Worm (Caenorhabditis elegans): ENCODE measurements around the gene enri-2.

The enri-2 gene

ce11 chrX:14561416-14561973 is 15.9 kb downstream of the enri-2 start:
- no peak for TF ChIP-seq ceh-43 (GFP tag; optimal IDR thresholded peaks at IDR 0.05)
- TF ChIP-seq ceh-39 (tag; optimal IDR thresholded peaks at IDR 0.05): no peak
- peak; percentile 11 for TF ChIP-seq unc-62 (GFP tag; optimal IDR thresholded peaks at IDR 0.05)
- TF ChIP-seq unc-39 (tag; optimal IDR thresholded peaks at IDR 0.05): no peak
- TF ChIP-seq drap-1 (GFP tag; optimal IDR thresholded peaks at IDR 0.05): peak; percentile 9
- TF ChIP-seq zip-8 (tag; optimal IDR thresholded peaks at IDR 0.05): no peak
- no peak for TF ChIP-seq flh-1 (GFP tag; optimal IDR thresholded peaks at IDR 0.05)
- TF ChIP-seq ces-1 (GFP tag; optimal IDR thresholded peaks at IDR 0.05): peak; percentile 64
- TF ChIP-seq lsy-2 (tag; optimal IDR thresholded peaks at IDR 0.05): peak; percentile 1
- TF ChIP-seq M03D4.4 (tag; optimal IDR thresholded peaks at IDR 0.05): peak; percentile 38
- no peak for TF ChIP-seq ham-2 (GFP tag; optimal IDR thresholded peaks at IDR 0.05)
- TF ChIP-seq unc-120 (tag; optimal IDR thresholded peaks at IDR 0.05; ENCODE audit: poor library complexity, severe bottlenecking): peak; percentile 59
- no peak for TF ChIP-seq lin-13 (tag; optimal IDR thresholded peaks at IDR 0.05)
- TF ChIP-seq nhr-237 (tag; optimal IDR thresholded peaks at IDR 0.05): peak; percentile 5
- peak; percentile 80 for TF ChIP-seq hlh-1 (tag; optimal IDR thresholded peaks at IDR 0.05)
- no peak for TF ChIP-seq nhr-76 (tag; optimal IDR thresholded peaks at IDR 0.05)
- TF ChIP-seq ztf-11 (tag; optimal IDR thresholded peaks at IDR 0.05): no peak
- no peak for TF ChIP-seq mab-5 (tag; optimal IDR thresholded peaks at IDR 0.05)
- no peak for TF ChIP-seq mep-1 (tag; optimal IDR thresholded peaks at IDR 0.05)
- no peak for TF ChIP-seq sem-2 (GFP tag; optimal IDR thresholded peaks at IDR 0.05)
- no peak for TF ChIP-seq elt-1 (tag; optimal IDR thresholded peaks at IDR 0.05; ENCODE audit: borderline replicate concordance, insufficient read depth)
- TF ChIP-seq lin-32 (GFP tag; optimal IDR thresholded peaks at IDR 0.05): no peak
- no peak for TF ChIP-seq ceh-83 (GFP tag; optimal IDR thresholded peaks at IDR 0.05)
- no peak for TF ChIP-seq bed-3 (GFP tag; optimal IDR thresholded peaks at IDR 0.05)

- TF ChIP-seq nhr-76 (tag; optimal IDR thresholded peaks at IDR 0.05): no peak
- TF ChIP-seq ceh-83 (GFP tag; optimal IDR thresholded peaks at IDR 0.05): no peak
- TF ChIP-seq cnd-1 (tag; optimal IDR thresholded peaks at IDR 0.05): no peak
- TF ChIP-seq nhr-2 (tag; optimal IDR thresholded peaks at IDR 0.05): no peak
- TF ChIP-seq bed-3 (GFP tag; optimal IDR thresholded peaks at IDR 0.05): no peak
- TF ChIP-seq lsy-2 (tag; optimal IDR thresholded peaks at IDR 0.05): no peak
- TF ChIP-seq ceh-43 (GFP tag; optimal IDR thresholded peaks at IDR 0.05): no peak
- no peak for TF ChIP-seq pha-4 (tag; optimal IDR thresholded peaks at IDR 0.05)
- TF ChIP-seq mab-5 (tag; optimal IDR thresholded peaks at IDR 0.05): no peak
- TF ChIP-seq elt-1 (tag; optimal IDR thresholded peaks at IDR 0.05; ENCODE audit: borderline replicate concordance, insufficient read depth): peak; percentile 87
- no peak for TF ChIP-seq ham-2 (GFP tag; optimal IDR thresholded peaks at IDR 0.05)
- TF ChIP-seq sem-2 (GFP tag; optimal IDR thresholded peaks at IDR 0.05): no peak
- TF ChIP-seq unc-62 (GFP tag; optimal IDR thresholded peaks at IDR 0.05): peak; percentile 53
- no peak for TF ChIP-seq blmp-1 (tag; optimal IDR thresholded peaks at IDR 0.05)
- TF ChIP-seq nhr-12 (tag; optimal IDR thresholded peaks at IDR 0.05): no peak
- no peak for TF ChIP-seq nhr-28 (tag; optimal IDR thresholded peaks at IDR 0.05)
- no peak for TF ChIP-seq mls-2 (tag; optimal IDR thresholded peaks at IDR 0.05)
- TF ChIP-seq hlh-1 (tag; optimal IDR thresholded peaks at IDR 0.05): peak; percentile 48
These were observed 16.8 kb downstream of the enri-2 start for ce11 chrX:14562286-14563086.

ce11 chrX:14563818-14564217 is 18.2 kb downstream of the enri-2 start:
- TF ChIP-seq flh-1 (GFP tag; optimal IDR thresholded peaks at IDR 0.05) (no peak), sem-2 (GFP tag; optimal IDR thresholded peaks at IDR 0.05) (no peak), ham-2 (GFP tag; optimal IDR thresholded peaks at IDR 0.05) (no peak), unc-62 (GFP tag; optimal IDR thresholded peaks at IDR 0.05) (no peak), sptf-1 (tag; optimal IDR thresholded peaks at IDR 0.05) (no peak), bed-3 (GFP tag; optimal IDR thresholded peaks at IDR 0.05) (no peak), snpc-4 (tag; optimal IDR thresholded peaks at IDR 0.05) (no peak), drap-1 (GFP tag; optimal IDR thresholded peaks at IDR 0.05) (no peak), lin-32 (GFP tag; optimal IDR thresholded peaks at IDR 0.05) (no peak), unc-120 (tag; optimal IDR thresholded peaks at IDR 0.05; ENCODE audit: poor library complexity, severe bottlenecking) (no peak), mls-2 (tag; optimal IDR thresholded peaks at IDR 0.05) (no peak), blmp-1 (tag; optimal IDR thresholded peaks at IDR 0.05) (no peak), ceh-43 (GFP tag; optimal IDR thresholded peaks at IDR 0.05) (no peak), cnd-1 (tag; optimal IDR thresholded peaks at IDR 0.05) (no peak), ces-1 (GFP tag; optimal IDR thresholded peaks at IDR 0.05) (no peak)

All from whole organism, mixed stage, embryonic.